Worm (Caenorhabditis elegans) whole organism, young adult: ENCODE data around the gene oac-48.

ENCODE experiments used
- B0035.1 ChIP-seq: sonication (generic microtip); optimal IDR thresholded peaks from 2 replicates; lab custom pipeline; 2016; ENCODE audit warnings: missing genetic modification characterization, mild to moderate bottlenecking, missing compliant biosample characterization, missing genotype, missing genetic modification reagents
- F33H1.4 ChIP-seq: fragments of 200-800 bp; sonication (Bioruptor generic); IDR thresholded peaks from 2 replicates; pipeline ENCODE4 v1.3.6; 2022; ENCODE audit warnings: missing genetic modification reagents, missing genetic modification characterization, missing compliant biosample characterization
- F39B2.1 ChIP-seq: fragments of 200-800 bp; sonication (Bioruptor generic); IDR thresholded peaks from 2 replicates; pipeline ENCODE4 v1.3.6; 2022; ENCODE audit warnings: missing genetic modification reagents, missing genetic modification characterization, missing compliant biosample characterization
- F52B5.7 ChIP-seq: sonication (generic microtip); optimal IDR thresholded peaks from 2 replicates; lab custom pipeline; 2016; ENCODE audit warnings: mild to moderate bottlenecking, missing genetic modification characterization, missing compliant biosample characterization
- F55B11.4 ChIP-seq: sonication (generic microtip); optimal IDR thresholded peaks from 2 replicates; lab custom pipeline; 2016; ENCODE audit warnings: missing compliant biosample characterization, missing genetic modification characterization, borderline replicate concordance; ENCODE audit not compliant: insufficient read depth
- F57C9.4 ChIP-seq: sonication (generic microtip); optimal IDR thresholded peaks from 2 replicates; lab custom pipeline; 2017; ENCODE audit warnings: mild to moderate bottlenecking, missing genetic modification characterization, missing compliant biosample characterization
- T07F8.4 ChIP-seq: sonication (generic microtip); optimal IDR thresholded peaks from 2 replicates; lab custom pipeline; 2016; ENCODE audit warnings: mild to moderate bottlenecking, missing genetic modification characterization, moderate library complexity, missing compliant biosample characterization
- Y53F4B.3 ChIP-seq: fragments of 200-800 bp; sonication (Bioruptor generic); IDR thresholded peaks from 2 replicates; pipeline ENCODE4 v1.3.6; 2022; ENCODE audit warnings: missing genetic modification reagents, missing genetic modification characterization, missing compliant biosample characterization
- Y67H2A.10 ChIP-seq: fragments of 200-800 bp; sonication (Bioruptor generic); conservative IDR thresholded peaks from 2 replicates; pipeline ENCODE4 v1.3.6; 2022; ENCODE audit warnings: missing genetic modification reagents, missing genetic modification characterization, missing compliant biosample characterization
- ZK185.1 ChIP-seq: sonication (generic microtip); optimal IDR thresholded peaks from 2 replicates; lab custom pipeline; 2016; ENCODE audit warnings: mild to moderate bottlenecking, missing genetic modification characterization, missing compliant biosample characterization; ENCODE audit not compliant: poor library complexity, severe bottlenecking
- akir-1 ChIP-seq: fragments of 200-800 bp; sonication (Bioruptor generic); optimal IDR thresholded peaks from 2 replicates; lab custom pipeline; 2018; ENCODE audit warnings: mild to moderate bottlenecking, missing genetic modification characterization, moderate library complexity, missing compliant biosample characterization
- aptf-2 ChIP-seq: fragments of 200-800 bp; sonication (Bioruptor generic); conservative IDR thresholded peaks from 2 replicates; pipeline ENCODE4 v1.3.6; 2022; ENCODE audit warnings: missing genetic modification reagents, missing genetic modification characterization, missing compliant biosample characterization
- atf-7 ChIP-seq: sonication (generic microtip); optimal IDR thresholded peaks from 2 replicates; lab custom pipeline; 2017; ENCODE audit warnings: mild to moderate bottlenecking, missing genetic modification characterization, missing compliant biosample characterization
- attf-3 ChIP-seq: fragments of 200-800 bp; sonication (Bioruptor generic); conservative IDR thresholded peaks from 2 replicates; pipeline ENCODE4 v1.3.6; 2022; ENCODE audit warnings: missing genetic modification reagents, missing genetic modification characterization, missing compliant biosample characterization
- ceh-100 ChIP-seq: fragments of 200-800 bp; sonication (Bioruptor generic); IDR thresholded peaks from 2 replicates; pipeline ENCODE4 v1.3.6; 2022; ENCODE audit warnings: missing genetic modification reagents, missing genetic modification characterization, missing compliant biosample characterization
- ceh-91 ChIP-seq: fragments of 200-800 bp; sonication (Bioruptor generic); IDR thresholded peaks from 2 replicates; pipeline ENCODE4 v1.3.6; 2022; ENCODE audit warnings: missing genetic modification reagents, missing genetic modification characterization, missing compliant biosample characterization
- die-1 ChIP-seq: sonication (generic microtip); optimal IDR thresholded peaks from 2 replicates; lab custom pipeline; 2016; ENCODE audit warnings: missing genotype, mild to moderate bottlenecking, missing genetic modification characterization, missing compliant biosample characterization
- dox-1 ChIP-seq: fragments of 200-800 bp; sonication (Bioruptor generic); IDR thresholded peaks from 2 replicates; pipeline ENCODE4 v1.3.6; 2022; ENCODE audit warnings: missing genetic modification reagents, missing genetic modification characterization, missing compliant biosample characterization
- dpff-1 ChIP-seq: sonication (generic microtip); optimal IDR thresholded peaks from 2 replicates; lab custom pipeline; 2017; ENCODE audit warnings: mild to moderate bottlenecking, missing genetic modification characterization, missing compliant biosample characterization
- efl-1 ChIP-seq: fragments of 150-350 bp; optimal IDR thresholded peaks from 2 replicates; lab custom pipeline; 2014; ENCODE audit warnings: missing biosample characterization, missing genetic modification reagents, missing genetic modification characterization
- egrh-3 ChIP-seq: fragments of 200-800 bp; sonication (Bioruptor generic); IDR thresholded peaks from 2 replicates; pipeline ENCODE4 v1.3.6; 2022; ENCODE audit warnings: missing genetic modification reagents, missing genetic modification characterization, missing compliant biosample characterization
- ekl-4 ChIP-seq: fragments of 200-800 bp; sonication (Bioruptor generic); IDR thresholded peaks from 2 replicates; pipeline ENCODE4 v1.3.6; 2022; ENCODE audit warnings: missing genetic modification reagents, missing genetic modification characterization, missing compliant biosample characterization
- ets-4 ChIP-seq: fragments of 200-800 bp; sonication (Bioruptor generic); optimal IDR thresholded peaks from 2 replicates; lab custom pipeline; 2018; ENCODE audit warnings: mild to moderate bottlenecking, missing genetic modification characterization, missing compliant biosample characterization
- hlh-12 ChIP-seq: sonication (generic microtip); optimal IDR thresholded peaks from 2 replicates; lab custom pipeline; 2016; ENCODE audit warnings: missing genetic modification characterization, missing compliant biosample characterization
- hlh-26 ChIP-seq: fragments of 200-800 bp; sonication (Bioruptor generic); conservative IDR thresholded peaks from 2 replicates; pipeline ENCODE4 v1.3.6; 2022; ENCODE audit warnings: missing genetic modification reagents, missing genetic modification characterization, missing compliant biosample characterization
- hrde-1 ChIP-seq: sonication (generic microtip); optimal IDR thresholded peaks from 2 replicates; lab custom pipeline; 2016; ENCODE audit warnings: missing genetic modification characterization, mild to moderate bottlenecking, missing compliant biosample characterization, moderate library complexity, missing genotype, missing genetic modification reagents, borderline replicate concordance
- let-607 ChIP-seq, 2 experiments: fragments of 200-800 bp in 1 of 2; sonication (Bioruptor generic) in 1 of 2; sonication (generic microtip) in 1 of 2; optimal IDR thresholded peaks; 2 replicates each; lab custom pipeline; 2016 to 2018; ENCODE audit warnings: mild to moderate bottlenecking in 2 of 2, missing compliant biosample characterization in 2 of 2, missing genetic modification characterization in 2 of 2, moderate library complexity in 2 of 2, missing genotype in 1 of 2
- lin-40 ChIP-seq: sonication (generic microtip); optimal IDR thresholded peaks from 2 replicates; lab custom pipeline; 2016; ENCODE audit warnings: missing genetic modification characterization, mild to moderate bottlenecking, missing compliant biosample characterization, missing genotype, missing genetic modification reagents
- lsl-1 ChIP-seq: fragments of 200-800 bp; sonication (Bioruptor generic); optimal IDR thresholded peaks from 2 replicates; lab custom pipeline; 2018; ENCODE audit warnings: mild to moderate bottlenecking, missing genetic modification characterization, moderate library complexity, missing compliant biosample characterization
- lsy-27 ChIP-seq: sonication (generic microtip); optimal IDR thresholded peaks from 2 replicates; lab custom pipeline; 2017; ENCODE audit warnings: missing genetic modification characterization, mild to moderate bottlenecking, missing compliant biosample characterization, antibody characterized with exemption, missing genotype, borderline replicate concordance; ENCODE audit not compliant: insufficient read depth
- madf-6 ChIP-seq: fragments of 200-800 bp; sonication (Bioruptor generic); IDR thresholded peaks from 2 replicates; pipeline ENCODE4 v1.3.6; 2022; ENCODE audit warnings: missing genetic modification reagents, missing genetic modification characterization, missing compliant biosample characterization
- mes-4 ChIP-seq: sonication (generic microtip); optimal IDR thresholded peaks from 2 replicates; lab custom pipeline; 2016; ENCODE audit warnings: missing genotype, missing genetic modification characterization, missing compliant biosample characterization
- mxl-1 ChIP-seq: sonication (generic microtip); optimal IDR thresholded peaks from 2 replicates; lab custom pipeline; 2016; ENCODE audit warnings: missing genetic modification characterization, missing compliant biosample characterization
- nfya-2 ChIP-seq: fragments of 200-800 bp; sonication (Bioruptor generic); IDR thresholded peaks from 2 replicates; pipeline ENCODE4 v1.3.6; 2022; ENCODE audit warnings: missing genetic modification reagents, missing genetic modification characterization, missing compliant biosample characterization
- nhr-80 ChIP-seq: sonication (generic microtip); optimal IDR thresholded peaks from 2 replicates; lab custom pipeline; 2016; ENCODE audit warnings: missing genetic modification characterization, missing compliant biosample characterization
- rpc-1 ChIP-seq, 2 experiments: fragments of 150-350 bp in 1 of 2; sonication (generic microtip) in 1 of 2; optimal IDR thresholded peaks; 2 replicates each; lab custom pipeline; 2014 to 2018; ENCODE audit warnings: missing biosample characterization in 1 of 2, missing genetic modification characterization in 1 of 2, missing genetic modification reagents in 1 of 2, missing genotype in 1 of 2
- sdz-38 ChIP-seq: sonication (generic microtip); optimal IDR thresholded peaks from 2 replicates; lab custom pipeline; 2016; ENCODE audit warnings: missing genotype, missing genetic modification characterization, missing compliant biosample characterization
- sea-2 ChIP-seq: fragments of 200-800 bp; sonication (Bioruptor generic); IDR thresholded peaks from 2 replicates; pipeline ENCODE4 v1.3.6; 2022; ENCODE audit warnings: missing genetic modification characterization, missing compliant biosample characterization
- snpc-1.1 ChIP-seq: sonication (generic microtip); optimal IDR thresholded peaks from 2 replicates; lab custom pipeline; 2017; ENCODE audit warnings: missing genetic modification characterization, mild to moderate bottlenecking, missing compliant biosample characterization, antibody characterized with exemption, moderate library complexity, missing genotype, missing genetic modification reagents; ENCODE audit not compliant: insufficient read depth
- somi-1 ChIP-seq: fragments of 200-800 bp; sonication (Bioruptor generic); optimal IDR thresholded peaks from 2 replicates; lab custom pipeline; 2018; ENCODE audit warnings: mild to moderate bottlenecking, missing genetic modification characterization, missing compliant biosample characterization
- unc-130 ChIP-seq: sonication (generic microtip); optimal IDR thresholded peaks from 2 replicates; lab custom pipeline; 2016; ENCODE audit warnings: missing genetic modification reagents, missing genetic modification characterization, missing compliant biosample characterization
- ztf-18 ChIP-seq: sonication (generic microtip); optimal IDR thresholded peaks from 2 replicates; lab custom pipeline; 2016; ENCODE audit warnings: missing genotype, mild to moderate bottlenecking, missing genetic modification characterization, missing compliant biosample characterization
- ztf-26 ChIP-seq: sonication (generic microtip); optimal IDR thresholded peaks from 2 replicates; lab custom pipeline; 2017; ENCODE audit warnings: missing genetic modification characterization, missing compliant biosample characterization
- ztf-6 ChIP-seq: fragments of 200-800 bp; sonication (Bioruptor generic); IDR thresholded peaks from 2 replicates; pipeline ENCODE4 v1.3.6; 2022; ENCODE audit warnings: missing genetic modification reagents, missing genetic modification characterization, missing compliant biosample characterization

The oac-48 gene

DNA sequence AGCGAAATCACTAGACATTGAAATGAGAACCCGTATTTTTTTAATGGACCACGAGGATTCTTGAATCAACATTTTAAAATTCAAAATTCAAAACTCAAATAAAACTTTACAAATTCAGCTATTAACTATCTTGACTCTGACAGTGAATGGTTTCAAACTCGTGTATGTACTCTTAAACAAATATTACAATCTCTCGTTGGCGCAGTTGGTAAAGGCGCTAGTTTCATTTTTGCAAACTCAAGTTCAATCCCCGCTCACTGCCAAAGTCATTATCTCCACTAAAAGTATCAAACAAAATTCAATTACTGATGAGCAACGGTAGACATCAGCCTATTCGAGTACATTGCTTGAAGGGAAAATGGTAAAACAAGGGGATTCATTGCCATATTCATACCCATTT, 27.9 kb downstream of the oac-48 start (continued):
- TF ChIP-seq hrde-1 (tag; lab: Kevin White, UChicago), result no peak
- no peak for TF ChIP-seq nfya-2
- TF ChIP-seq B0035.1, result no peak
- 0 out of 2 replicates have a peak, but pooled peaks have one; percentile 12 for TF ChIP-seq F33H1.4 (GFP tag; lab: Robert Waterston, UW)
- TF ChIP-seq snpc-1.1 (tag; lab: Kevin White, UChicago), result no peak
- TF ChIP-seq efl-1, result peak; percentile 2
- TF ChIP-seq egrh-3 (GFP tag; lab: Robert Waterston, UW), result no peak
- no peak for TF ChIP-seq sdz-38
- no peak for TF ChIP-seq lin-40 (tag; lab: Kevin White, UChicago)
- no peak for TF ChIP-seq lsy-27 (tag; lab: Kevin White, UChicago)
- TF ChIP-seq madf-6 (GFP tag; lab: Robert Waterston, UW), result peak; percentile 51; the same call in 1 of the 2 replicates
- TF ChIP-seq F39B2.1, result no peak
- no peak for TF ChIP-seq akir-1
- TF ChIP-seq ZK185.1 (tag; lab: Kevin White, UChicago), result peak; percentile 74
- TF ChIP-seq aptf-2 (GFP tag; lab: Robert Waterston, UW), result no peak
- peak; percentile 47 for TF ChIP-seq F52B5.7 (tag; lab: Kevin White, UChicago)
- no peak for TF ChIP-seq ekl-4 (GFP tag; lab: Robert Waterston, UW)
- no peak for TF ChIP-seq somi-1
- peak; percentile 79 for TF ChIP-seq rpc-1 (optimal IDR thresholded peaks at IDR 0.05; lab: Kevin White, UChicago)
- peak; percentile 96 for TF ChIP-seq rpc-1 (tag; optimal IDR thresholded peaks at IDR 0.05; lab: Kevin White, UChicago)
- peak; percentile 7 for TF ChIP-seq mes-4
- TF ChIP-seq T07F8.4 (tag; lab: Kevin White, UChicago), result no peak
- peak; percentile 30 for TF ChIP-seq lsl-1 (GFP tag; lab: Kevin White, UChicago)
- TF ChIP-seq F57C9.4 (tag; lab: Kevin White, UChicago), result no peak
- no peak for TF ChIP-seq hlh-26 (GFP tag; lab: Robert Waterston, UW)
- no peak for TF ChIP-seq atf-7
- TF ChIP-seq F55B11.4 (tag; lab: Kevin White, UChicago), result no peak
- no peak for TF ChIP-seq ztf-26
- TF ChIP-seq nhr-80, result no peak
- 0 out of 2 replicates have a peak, but pooled peaks have one; percentile 17 for TF ChIP-seq ztf-6 (GFP tag; lab: Robert Waterston, UW)
- no peak for TF ChIP-seq let-607 (tag; optimal IDR thresholded peaks at IDR 0.05; lab: Kevin White, UChicago)
- no peak for TF ChIP-seq attf-3 (GFP tag; lab: Robert Waterston, UW)
- no peak for TF ChIP-seq ceh-91 (GFP tag; lab: Robert Waterston, UW)
- no peak for TF ChIP-seq hlh-12 (tag; lab: Kevin White, UChicago)
- no peak for TF ChIP-seq sea-2 (GFP tag; lab: Robert Waterston, UW)
- peak; percentile 76 for TF ChIP-seq die-1 (tag; lab: Kevin White, UChicago)
- no peak for TF ChIP-seq ets-4
- TF ChIP-seq Y67H2A.10 (GFP tag; lab: Robert Waterston, UW), result no peak
- TF ChIP-seq ceh-100, result no peak
- TF ChIP-seq mxl-1 (tag; lab: Kevin White, UChicago), result peak; percentile 9
- no peak for TF ChIP-seq unc-130 (GFP tag; lab: Kevin White, UChicago)
- TF ChIP-seq ztf-18 (tag; lab: Kevin White, UChicago), result peak; percentile 81
- no peak for TF ChIP-seq dpff-1 (tag; lab: Kevin White, UChicago)
- 0 out of 2 replicates have a peak, but pooled peaks have one; percentile 7 for TF ChIP-seq Y53F4B.3 (GFP tag; lab: Robert Waterston, UW)
- 0 out of 2 replicates have a peak, but pooled peaks have one; percentile 16 for TF ChIP-seq dox-1
